Fruit fly (Drosophila melanogaster): ENCODE results near the gene Tpc1.

The Tpc1 gene

dm6 chr3R:10881824-10882559, at the start of gene Tpc1 (continued):
- TF ChIP-seq CG10654 (GFP tag; optimal IDR thresholded peaks at IDR 0.05) (peak; percentile 7), Jarid2 (GFP tag; optimal IDR thresholded peaks at IDR 0.05) (no peak), ems (GFP tag; optimal IDR thresholded peaks at IDR 0.05) (peak; percentile 43), dmrt99B (tag; optimal IDR thresholded peaks at IDR 0.05) (no peak), CG2129 (GFP tag; IDR thresholded peaks at IDR 0.05; ENCODE audit: partially characterized antibody) (peak; percentile 90), wek (GFP tag; optimal IDR thresholded peaks at IDR 0.05) (no peak), Hmx (GFP tag; optimal IDR thresholded peaks at IDR 0.05) (peak; percentile 9), HLH4C (GFP tag; IDR thresholded peaks at IDR 0.05; ENCODE audit: partially characterized antibody) (peak; percentile 77), klu (GFP tag; IDR thresholded peaks at IDR 0.05) (no peak), run (tag; optimal IDR thresholded peaks at IDR 0.05) (no peak), amos (GFP tag; IDR thresholded peaks at IDR 0.05; ENCODE audit: partially characterized antibody) (peak; percentile 82; the same call in 1 of the 2 replicates), CG9215 (GFP tag; IDR thresholded peaks at IDR 0.05) (no peak), CG9797 (GFP tag; optimal IDR thresholded peaks at IDR 0.05) (peak; percentile 26), NC2α (GFP tag; optimal IDR thresholded peaks at IDR 0.05) (no peak), ap (GFP tag; IDR thresholded peaks at IDR 0.05) (no peak), Hr39 (optimal IDR thresholded peaks at IDR 0.05) (no peak), CG32532 (GFP tag; IDR thresholded peaks at IDR 0.05) (peak; percentile 46; the same call in 1 of the 2 replicates), CG10431 (GFP tag; optimal IDR thresholded peaks at IDR 0.05) (no peak), Sry-δ (GFP tag; optimal IDR thresholded peaks at IDR 0.05) (peak; percentile 88), chinmo (GFP tag; IDR thresholded peaks at IDR 0.05; ENCODE audit: partially characterized antibody) (peak; percentile 96), ewg (GFP tag; optimal IDR thresholded peaks at IDR 0.05) (no peak), pan (optimal IDR thresholded peaks at IDR 0.05) (no peak), pan (GFP tag; optimal IDR thresholded peaks at IDR 0.05 in 1 of 2, IDR thresholded peaks at IDR 0.05 in 1 of 2) (peak in 1 of 2 experiments; percentile 26), grn (GFP tag; optimal IDR thresholded peaks at IDR 0.05) (no peak), slou (GFP tag; optimal IDR thresholded peaks at IDR 0.05) (no peak), CG2116 (GFP tag; optimal IDR thresholded peaks at IDR 0.05) (peak; percentile 76), insv (GFP tag; optimal IDR thresholded peaks at IDR 0.05) (no peak), CG9609 (GFP tag; optimal IDR thresholded peaks at IDR 0.05) (peak; percentile 27), CG1647 (GFP tag; optimal IDR thresholded peaks at IDR 0.05) (peak; percentile 9), Dip3 (GFP tag; optimal IDR thresholded peaks at IDR 0.05) (peak; percentile 40), da (GFP tag; optimal IDR thresholded peaks at IDR 0.05) (no peak), sug (tag; optimal IDR thresholded peaks at IDR 0.05) (peak; percentile 65), H2.0 (GFP tag; IDR thresholded peaks at IDR 0.05) (0 out of 2 replicates have a peak, but pooled peaks have one; percentile 10), Usf (GFP tag; optimal IDR thresholded peaks at IDR 0.05) (no peak), her (GFP tag; optimal IDR thresholded peaks at IDR 0.05) (no peak), CG30020 (tag; optimal IDR thresholded peaks at IDR 0.05) (no peak), Rfx (GFP tag; IDR thresholded peaks at IDR 0.05) (peak; percentile 51), knrl (GFP tag; IDR thresholded peaks at IDR 0.05; ENCODE audit: partially characterized antibody) (peak; percentile 90), Pdp1 (GFP tag; optimal IDR thresholded peaks at IDR 0.05) (peak in 1 of 2 experiments; percentile 93), gcm (GFP tag; optimal IDR thresholded peaks at IDR 0.05) (peak; percentile 63), mld (GFP tag; IDR thresholded peaks at IDR 0.05; ENCODE audit: partially characterized antibody) (no peak; the same call in 2 of the 3 replicates), zen (tag; optimal IDR thresholded peaks at IDR 0.05) (peak; percentile 48), CG7357 (GFP tag; IDR thresholded peaks at IDR 0.05) (no peak), prd (optimal IDR thresholded peaks at IDR 0.05) (no peak), prd (GFP tag; IDR thresholded peaks at IDR 0.05) (peak; percentile 29; the same call in 1 of the 3 replicates), Ssrp (tag; optimal IDR thresholded peaks at IDR 0.05) (peak; percentile 2), CG33213 (GFP tag; optimal IDR thresholded peaks at IDR 0.05) (peak; percentile 28), CG12942 (GFP tag; optimal IDR thresholded peaks at IDR 0.05) (no peak), CG2202 (tag; optimal IDR thresholded peaks at IDR 0.05) (no peak), CG17361 (GFP tag; IDR thresholded peaks at IDR 0.05) (peak; percentile 44; the same call in 2 of the 3 replicates)
